Fruit fly (Drosophila melanogaster) whole organism, prepupa: ENCODE data around the gene Rsph1.

Experiments
- Blimp-1 ChIP-seq: fragments of 200-800 bp; sonication (Bioruptor generic); optimal IDR thresholded peaks from 3 replicates; lab custom pipeline; 2017; ENCODE audit warnings: missing biosample characterization, missing genetic modification characterization, mild to moderate bottlenecking, moderate library complexity, missing genetic modification reagents
- CG10631 ChIP-seq: fragments of 200-800 bp; sonication (Bioruptor generic); optimal IDR thresholded peaks from 2 replicates; lab custom pipeline; 2016; ENCODE audit warnings: missing biosample characterization, missing genetic modification characterization
- CG11294 ChIP-seq: fragments of 200-800 bp; sonication (Bioruptor generic); IDR thresholded peaks from 2 replicates; pipeline ENCODE4 v1.3.6; 2022; ENCODE audit warnings: missing biosample characterization, missing genetic modification characterization
- CG11762 ChIP-seq: fragments of 200-800 bp; sonication (Bioruptor generic); optimal IDR thresholded peaks from 3 replicates; lab custom pipeline; 2016; ENCODE audit warnings: missing biosample characterization, missing genetic modification characterization; ENCODE audit not compliant: insufficient read depth
- CG11902 ChIP-seq: fragments of 200-800 bp; sonication (Bioruptor generic); optimal IDR thresholded peaks from 3 replicates; lab custom pipeline; 2016; ENCODE audit warnings: missing biosample characterization, missing genetic modification characterization
- CG1621 ChIP-seq: fragments of 200-800 bp; sonication (Bioruptor generic); optimal IDR thresholded peaks from 3 replicates; lab custom pipeline; 2018; ENCODE audit warnings: missing biosample characterization, mild to moderate bottlenecking, missing genetic modification characterization
- CG3032 ChIP-seq: fragments of 200-800 bp; optimal IDR thresholded peaks from 2 replicates; lab custom pipeline; 2019; ENCODE audit warnings: missing biosample characterization, mild to moderate bottlenecking, missing genetic modification characterization, moderate library complexity
- CG31627 ChIP-seq: fragments of 200-800 bp; sonication (Bioruptor generic); optimal IDR thresholded peaks from 3 replicates; lab custom pipeline; 2016; ENCODE audit warnings: missing biosample characterization, missing genetic modification characterization
- CG34406 ChIP-seq: fragments of 200-800 bp; sonication (Bioruptor generic); optimal IDR thresholded peaks from 3 replicates; lab custom pipeline; 2016; ENCODE audit warnings: missing biosample characterization, missing genetic modification characterization
- CG6163 ChIP-seq: fragments of 200-800 bp; sonication (Bioruptor generic); IDR thresholded peaks from 3 replicates; pipeline ENCODE4 v1.3.6; 2022; ENCODE audit warnings: missing biosample characterization, missing genetic modification characterization
- CG6808 ChIP-seq: fragments of 200-800 bp; sonication (Bioruptor generic); optimal IDR thresholded peaks from 3 replicates; lab custom pipeline; 2017; ENCODE audit warnings: missing biosample characterization, missing genetic modification characterization, mild to moderate bottlenecking, moderate library complexity, missing genetic modification reagents
- CG7368 ChIP-seq: fragments of 200-800 bp; sonication (Bioruptor generic); optimal IDR thresholded peaks from 3 replicates; lab custom pipeline; 2016; ENCODE audit warnings: missing biosample characterization, missing genetic modification characterization
- CG8319 ChIP-seq: fragments of 200-800 bp; sonication (Bioruptor generic); optimal IDR thresholded peaks from 3 replicates; lab custom pipeline; 2016; ENCODE audit warnings: missing biosample characterization, missing genetic modification characterization
- CG8632 ChIP-seq: fragments of 200-800 bp; sonication (Bioruptor generic); optimal IDR thresholded peaks from 3 replicates; lab custom pipeline; 2016; ENCODE audit warnings: missing biosample characterization, missing genetic modification characterization
- CG9139 ChIP-seq: fragments of 200-800 bp; sonication (Bioruptor generic); optimal IDR thresholded peaks from 3 replicates; lab custom pipeline; 2017; ENCODE audit warnings: missing biosample characterization, mild to moderate bottlenecking, missing genetic modification characterization
- Eip75B ChIP-seq: fragments of 200-800 bp; sonication (Bioruptor generic); optimal IDR thresholded peaks from 3 replicates; lab custom pipeline; 2016; ENCODE audit warnings: missing biosample characterization, missing genetic modification characterization
- Eip93F ChIP-seq: fragments of 200-800 bp; sonication (Bioruptor generic); optimal IDR thresholded peaks from 2 replicates; lab custom pipeline; 2016; ENCODE audit warnings: missing biosample characterization, mild to moderate bottlenecking, missing genetic modification characterization
- Ets96B ChIP-seq: fragments of 200-800 bp; optimal IDR thresholded peaks from 2 replicates; lab custom pipeline; 2019; ENCODE audit warnings: missing biosample characterization, mild to moderate bottlenecking, missing genetic modification characterization, moderate library complexity
- Hr39 ChIP-seq: fragments of 200-800 bp; sonication (Bioruptor generic); optimal IDR thresholded peaks from 2 replicates; lab custom pipeline; 2016; ENCODE audit warnings: missing biosample characterization, missing genetic modification characterization
- Lpt ChIP-seq: fragments of 200-800 bp; sonication (Bioruptor generic); optimal IDR thresholded peaks from 3 replicates; lab custom pipeline; 2016; ENCODE audit warnings: missing biosample characterization, missing genetic modification characterization
- Met ChIP-seq: fragments of 200-800 bp; sonication (Bioruptor generic); optimal IDR thresholded peaks from 3 replicates; lab custom pipeline; 2016; ENCODE audit warnings: missing biosample characterization, missing genetic modification characterization
- Smox ChIP-seq: fragments of 200-800 bp; sonication (Bioruptor generic); optimal IDR thresholded peaks from 3 replicates; lab custom pipeline; 2016; ENCODE audit warnings: missing biosample characterization, missing genetic modification characterization
- Sox102F ChIP-seq: fragments of 200-800 bp; sonication (Bioruptor generic); optimal IDR thresholded peaks from 2 replicates; lab custom pipeline; 2016; ENCODE audit warnings: missing biosample characterization, mild to moderate bottlenecking, missing genetic modification characterization
- achi ChIP-seq: fragments of 200-800 bp; sonication (Bioruptor generic); optimal IDR thresholded peaks from 3 replicates; lab custom pipeline; 2016; ENCODE audit warnings: missing biosample characterization, missing genetic modification characterization
- acj6 ChIP-seq: fragments of 200-800 bp; sonication (Bioruptor generic); optimal IDR thresholded peaks from 3 replicates; lab custom pipeline; 2016; ENCODE audit warnings: missing biosample characterization, missing genetic modification characterization
- dac ChIP-seq: fragments of 200-800 bp; sonication (Bioruptor generic); optimal IDR thresholded peaks from 2 replicates; lab custom pipeline; 2017; ENCODE audit warnings: missing biosample characterization, mild to moderate bottlenecking, missing genetic modification characterization
- dsx ChIP-seq: fragments of 200-800 bp; optimal IDR thresholded peaks from 3 replicates; lab custom pipeline; 2019; ENCODE audit warnings: missing biosample characterization, mild to moderate bottlenecking, missing genetic modification characterization, moderate library complexity; ENCODE audit not compliant: poor library complexity, severe bottlenecking
- eg ChIP-seq: fragments of 200-800 bp; sonication (Bioruptor generic); IDR thresholded peaks from 3 replicates; pipeline ENCODE4 v1.3.6; 2022; ENCODE audit warnings: missing biosample characterization, missing genetic modification characterization
- esn ChIP-seq: fragments of 200-800 bp; sonication (Bioruptor generic); optimal IDR thresholded peaks from 2 replicates; lab custom pipeline; 2016; ENCODE audit warnings: missing biosample characterization, mild to moderate bottlenecking, missing genetic modification characterization, moderate library complexity
- fd59A ChIP-seq: fragments of 200-800 bp; sonication (Bioruptor generic); optimal IDR thresholded peaks from 2 replicates; lab custom pipeline; 2017; ENCODE audit warnings: missing biosample characterization, mild to moderate bottlenecking, missing genetic modification characterization, missing genetic modification reagents
- fd85E ChIP-seq: fragments of 200-800 bp; sonication (Bioruptor generic); optimal IDR thresholded peaks from 3 replicates; lab custom pipeline; 2016; ENCODE audit warnings: missing biosample characterization, missing genetic modification characterization
- lz ChIP-seq: fragments of 200-800 bp; sonication (Bioruptor generic); optimal IDR thresholded peaks from 3 replicates; lab custom pipeline; 2016; ENCODE audit warnings: missing biosample characterization, missing genetic modification characterization
- net ChIP-seq: fragments of 200-800 bp; sonication (Bioruptor generic); optimal IDR thresholded peaks from 3 replicates; lab custom pipeline; 2016; ENCODE audit warnings: missing biosample characterization, missing genetic modification characterization
- pdm3 ChIP-seq: fragments of 200-800 bp; sonication (Bioruptor generic); optimal IDR thresholded peaks from 3 replicates; lab custom pipeline; 2016; ENCODE audit warnings: missing biosample characterization, missing genetic modification characterization
- spab ChIP-seq: fragments of 200-800 bp; sonication (Bioruptor generic); optimal IDR thresholded peaks from 2 replicates; lab custom pipeline; 2017; ENCODE audit warnings: missing biosample characterization, mild to moderate bottlenecking, missing genetic modification characterization, missing genetic modification reagents
- svp ChIP-seq: fragments of 200-800 bp; sonication (Bioruptor generic); peaks from one replicate; lab custom pipeline; 2016; ENCODE audit warnings: missing biosample characterization, missing genetic modification characterization
- topi ChIP-seq: fragments of 200-800 bp; sonication (Bioruptor generic); optimal IDR thresholded peaks from 3 replicates; lab custom pipeline; 2016; ENCODE audit warnings: missing biosample characterization, missing genetic modification characterization
- vri ChIP-seq: fragments of 200-800 bp; sonication (Bioruptor generic); optimal IDR thresholded peaks from 3 replicates; lab custom pipeline; 2016; ENCODE audit warnings: missing biosample characterization, mild to moderate bottlenecking, missing genetic modification characterization

Rsph1 gene

DNA sequence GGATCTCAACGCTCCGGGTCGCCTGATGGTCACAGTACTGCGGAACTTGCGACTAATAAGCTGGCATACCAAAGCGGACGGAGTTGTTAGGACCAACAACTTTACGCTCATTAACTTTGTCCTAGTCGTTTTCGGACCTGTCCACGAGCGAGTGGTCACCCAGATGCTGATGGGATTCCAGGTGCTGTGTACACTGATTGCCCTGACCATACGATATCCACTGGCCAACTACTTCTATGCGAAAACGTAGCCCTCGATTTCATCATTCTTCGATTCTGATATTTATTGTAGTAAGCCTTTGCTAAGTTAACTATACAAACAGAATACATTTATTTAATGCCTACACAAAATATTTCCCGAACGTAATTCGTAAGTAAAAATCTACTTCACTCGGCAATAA is at the start of gene Rsph1:
Rsph1 (plus strand) TSS at position 301 of the 400 bp plus-strand sequence.
- TF ChIP-seq CG6163 (GFP tag; lab: Robert Waterston, UW): no peak
- TF ChIP-seq Blimp-1 (GFP tag; lab: Kevin White, UChicago): no peak

DNA sequence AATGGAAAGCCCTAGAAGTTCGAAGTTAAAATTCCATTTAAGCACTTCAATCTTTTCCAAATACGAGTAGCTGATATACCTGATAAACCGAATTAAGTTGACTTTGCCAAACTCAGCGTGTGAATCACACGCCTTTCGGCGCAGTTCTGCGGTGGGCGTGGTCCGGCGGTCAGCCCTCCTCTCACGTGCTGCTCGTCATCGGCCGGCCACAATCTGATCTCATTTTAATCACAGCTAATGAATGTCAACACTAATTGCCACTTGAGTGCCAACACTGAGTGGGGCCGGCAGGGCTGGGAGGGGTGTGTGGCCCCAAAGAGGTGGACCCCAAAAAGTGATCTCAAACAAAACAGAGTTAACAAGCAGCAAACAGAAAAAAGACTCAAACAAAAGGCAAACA is 47.3 kb upstream of the Rsph1 start:
- TF ChIP-seq Met (GFP tag; lab: Kevin White, UChicago) (no peak), CG3032 (tag; lab: Kevin White, UChicago) (no peak), CG6163 (GFP tag; lab: Robert Waterston, UW) (no peak), CG11902 (GFP tag; lab: Kevin White, UChicago) (no peak), pdm3 (no peak), Ets96B (tag; lab: Kevin White, UChicago) (no peak)

DNA sequence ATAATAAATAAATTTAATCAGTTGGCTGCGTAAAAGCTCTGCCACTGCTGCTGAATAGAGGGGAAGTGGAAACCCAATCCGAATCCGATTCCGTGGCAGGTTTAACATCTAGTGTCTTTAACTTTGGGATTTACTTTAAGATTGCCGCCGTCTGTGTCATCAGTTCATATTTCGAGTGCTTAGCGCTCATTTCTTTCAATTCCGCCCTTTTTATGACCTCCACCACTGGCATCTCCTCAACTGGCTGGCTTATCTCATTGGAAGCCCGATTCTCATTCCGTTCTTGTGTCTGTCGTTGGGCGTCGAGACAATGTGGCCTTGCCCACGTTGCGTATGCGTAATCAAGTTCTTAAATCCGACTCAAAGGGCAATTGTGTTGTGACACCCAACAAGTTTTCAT is 42.4 kb upstream of the Rsph1 start:
- no peak for TF ChIP-seq Smox (GFP tag; lab: Kevin White, UChicago)
- no peak for TF ChIP-seq spab (GFP tag; lab: Kevin White, UChicago)
- no peak for TF ChIP-seq fd85E (GFP tag; lab: Kevin White, UChicago)
- TF ChIP-seq Blimp-1 (GFP tag; lab: Kevin White, UChicago): no peak

DNA sequence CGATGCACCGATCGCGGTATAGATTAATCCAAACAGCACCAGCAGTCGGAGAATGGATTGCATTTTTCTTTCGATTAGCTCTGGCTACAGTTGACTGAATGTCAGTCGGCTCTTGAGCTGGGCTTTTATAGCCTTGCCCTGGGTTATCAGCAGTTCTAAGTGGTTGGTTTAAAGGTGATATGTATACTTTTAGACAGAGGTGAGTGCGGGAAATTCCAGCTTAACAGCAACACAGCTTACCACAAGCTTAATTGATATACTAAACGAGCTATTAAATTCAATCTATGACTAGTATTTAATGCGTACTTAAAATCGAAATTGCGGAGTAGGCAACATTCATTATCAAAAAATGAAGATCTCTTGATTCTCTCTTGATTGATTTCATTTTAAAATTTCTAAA is 40.4 kb upstream of the Rsph1 start, which contains the start of gene CG9928:
CG9928 (minus strand) TSS at position 101 of the 400 bp plus-strand sequence.
- TF ChIP-seq svp (GFP tag; lab: Kevin White, UChicago) (peak; percentile 81), CG10631 (GFP tag; lab: Kevin White, UChicago) (no peak)
- TF ChIP-seq, all 60 proteins: peak for 1

DNA sequence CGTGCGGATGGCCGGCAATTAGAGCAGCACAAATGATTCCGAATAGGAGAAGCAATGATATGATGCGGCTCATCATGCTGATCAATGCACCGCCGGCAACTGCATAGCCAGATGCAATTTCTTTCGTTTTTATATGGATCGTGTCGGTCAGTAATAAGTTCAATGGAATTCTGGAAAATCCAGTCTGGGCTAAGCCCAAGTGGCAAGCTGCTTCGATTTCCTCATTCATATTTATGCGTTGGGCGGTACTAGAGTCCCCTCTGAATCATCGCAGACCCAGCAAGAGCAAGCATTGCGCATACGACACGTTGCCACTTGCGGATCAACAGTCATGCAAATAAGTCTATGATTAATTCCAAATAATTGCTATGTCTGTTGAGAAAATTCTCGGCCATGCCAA is 39.7 kb upstream of the Rsph1 start, which contains the start of gene CG16978:
CG16978 (minus strand) TSS at position 101 of the 400 bp plus-strand sequence.
- TF ChIP-seq vri (GFP tag; lab: Kevin White, UChicago) (no peak), achi (GFP tag; lab: Kevin White, UChicago) (no peak), CG6808 (GFP tag; lab: Kevin White, UChicago) (no peak), Hr39 (GFP tag; lab: Kevin White, UChicago) (no peak), CG9139 (GFP tag; lab: Kevin White, UChicago) (no peak), CG8319 (no peak), dac (GFP tag; lab: Kevin White, UChicago) (no peak), esn (GFP tag; lab: Kevin White, UChicago) (no peak), CG11294 (no peak), pdm3 (no peak), CG7368 (no peak)
- TF ChIP-seq, all 60 proteins: peak for 0

DNA sequence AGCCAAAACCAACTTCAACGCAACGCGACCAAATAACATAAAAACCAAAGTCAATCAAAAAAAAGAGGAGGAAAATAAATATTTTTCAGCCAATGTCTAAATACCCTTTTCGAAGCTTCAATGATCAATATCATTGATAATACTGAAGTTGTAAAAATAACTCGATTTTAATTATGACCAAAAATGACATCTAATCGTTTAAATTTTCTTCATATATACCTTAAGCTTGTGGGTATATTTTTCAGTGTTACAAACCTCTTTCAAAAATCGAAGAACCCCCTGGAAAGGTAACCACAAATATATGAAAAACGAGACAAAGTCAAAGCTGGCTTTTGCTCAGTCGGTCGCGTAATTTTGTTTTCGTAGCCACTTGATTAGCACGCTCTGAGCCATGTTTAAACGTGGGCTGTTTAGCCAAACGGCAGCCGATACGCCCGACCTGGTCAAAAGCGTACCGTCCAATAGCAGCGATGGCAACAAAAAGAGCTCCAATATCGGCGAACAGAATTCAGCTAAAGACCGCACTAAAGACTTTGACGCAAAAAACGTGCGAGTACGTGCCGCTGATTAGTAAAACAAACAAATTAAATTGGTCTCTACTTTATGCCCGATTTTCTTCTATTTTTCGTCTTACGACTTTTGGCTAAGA is 38.1 kb upstream of the Rsph1 start:
- TF ChIP-seq Met (GFP tag; lab: Kevin White, UChicago) (peak; percentile 43), Eip75B (no peak), CG31627 (GFP tag; lab: Kevin White, UChicago) (peak; percentile 28), CG3032 (tag; lab: Kevin White, UChicago) (no peak), dac (GFP tag; lab: Kevin White, UChicago) (no peak), CG10631 (GFP tag; lab: Kevin White, UChicago) (peak; percentile 5), dsx (GFP tag; lab: Kevin White, UChicago) (no peak), CG11762 (GFP tag; lab: Kevin White, UChicago) (no peak), CG1621 (no peak), CG8319 (no peak), CG11902 (GFP tag; lab: Kevin White, UChicago) (no peak), CG34406 (GFP tag; lab: Kevin White, UChicago) (no peak), Blimp-1 (GFP tag; lab: Kevin White, UChicago) (no peak), eg (GFP tag; lab: Robert Waterston, UW) (peak; percentile 69; the same call in 2 of the 3 replicates), fd59A (no peak), esn (GFP tag; lab: Kevin White, UChicago) (peak; percentile 27), Sox102F (GFP tag; lab: Kevin White, UChicago) (no peak), Smox (GFP tag; lab: Kevin White, UChicago) (peak; percentile 23), topi (peak; percentile 36), CG11294 (no peak; the same call in 1 of the 2 replicates), CG6808 (GFP tag; lab: Kevin White, UChicago) (no peak), spab (GFP tag; lab: Kevin White, UChicago) (no peak), CG7368 (no peak), Eip93F (no peak), acj6 (GFP tag; lab: Kevin White, UChicago) (peak; percentile 21), svp (GFP tag; lab: Kevin White, UChicago) (peak; percentile 50), CG8632 (GFP tag; lab: Kevin White, UChicago) (no peak), net (GFP tag; lab: Kevin White, UChicago) (peak; percentile 27), lz (GFP tag; lab: Kevin White, UChicago) (peak; percentile 0), Lpt (GFP tag; lab: Kevin White, UChicago) (peak; percentile 29)
